Fruit fly (Drosophila melanogaster) S2 (cell line): ENCODE results near the gene Vha100-4.

Source experiments
- CG8478 ChIP-seq: fragments of >200 bp; optimal IDR thresholded peaks from 2 replicates; lab custom pipeline; 2018
- CTCF ChIP-seq, 2 experiments: fragments of >200 bp; optimal IDR thresholded peaks; 2 replicates each; lab custom pipeline; 2018

Gene Vha100-4

DNA sequence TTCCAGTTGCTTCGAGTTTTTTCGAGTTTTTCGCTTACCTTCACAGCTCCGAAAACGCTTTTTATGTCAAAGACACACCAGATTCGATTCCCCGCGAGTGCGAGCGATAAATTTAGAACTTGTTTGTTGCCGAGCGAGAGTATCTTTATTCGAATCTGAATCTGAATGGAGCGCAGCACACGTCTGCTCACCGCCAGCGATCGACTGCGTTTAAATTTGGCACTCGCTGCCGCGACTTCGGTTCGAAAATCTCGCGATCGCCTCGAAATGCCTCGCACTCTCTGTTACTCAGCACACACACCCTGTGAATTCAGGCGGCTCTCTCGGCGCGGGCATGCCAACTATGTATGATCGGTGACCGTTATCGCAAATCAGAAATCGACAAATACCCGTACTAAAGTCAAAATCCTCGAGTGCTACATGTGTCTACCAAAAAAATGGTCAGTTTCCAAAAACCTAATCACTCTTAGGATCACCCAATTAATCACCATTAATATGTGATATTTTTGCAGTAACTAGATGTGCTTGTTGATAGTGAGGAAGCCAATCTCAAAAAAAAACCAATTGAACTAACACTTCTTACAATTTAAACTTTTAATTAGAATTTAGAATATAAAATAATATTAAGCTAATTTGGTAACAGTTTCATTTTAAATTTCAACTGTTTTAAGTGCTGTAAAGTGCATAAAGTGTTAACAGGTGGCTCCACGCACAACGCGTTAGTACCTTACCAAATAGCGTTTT is 9.5 kb upstream of the Vha100-4 start, which contains the start of gene Vha100-2:
TSS of gene Vha100-2 (minus strand) at position 216 of the 744 bp plus-strand sequence.
- TF ChIP-seq CG8478 (lab: Kevin White, UChicago) (no peak), CTCF (optimal IDR thresholded peaks at IDR 0.05; lab: Kevin White, UChicago) (peak in 1 of 2 experiments; percentile 25)

DNA sequence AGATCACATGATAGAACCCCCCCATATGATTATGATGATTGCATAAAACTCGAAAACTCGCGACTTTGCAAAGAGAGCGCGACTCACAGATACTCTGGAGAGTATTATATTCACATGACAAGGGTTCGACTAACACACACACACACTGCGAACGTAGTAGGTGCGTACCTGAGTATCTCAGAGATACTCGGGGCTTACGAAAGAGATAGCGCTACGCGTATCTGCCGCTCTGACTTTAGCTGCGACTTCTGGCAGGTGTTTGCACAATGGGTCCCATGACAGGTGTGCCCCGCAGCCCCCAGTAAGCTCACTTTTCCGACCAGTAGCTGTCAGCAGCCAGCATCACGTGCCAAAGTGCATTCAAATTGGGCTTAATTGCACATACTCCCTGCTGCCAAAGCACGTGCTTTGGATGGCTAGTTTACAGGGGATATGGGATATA is 8.9 kb upstream of the Vha100-4 start:
- TF ChIP-seq CTCF (optimal IDR thresholded peaks at IDR 0.05; lab: Kevin White, UChicago) = no peak
- no peak for TF ChIP-seq CG8478 (lab: Kevin White, UChicago)

DNA sequence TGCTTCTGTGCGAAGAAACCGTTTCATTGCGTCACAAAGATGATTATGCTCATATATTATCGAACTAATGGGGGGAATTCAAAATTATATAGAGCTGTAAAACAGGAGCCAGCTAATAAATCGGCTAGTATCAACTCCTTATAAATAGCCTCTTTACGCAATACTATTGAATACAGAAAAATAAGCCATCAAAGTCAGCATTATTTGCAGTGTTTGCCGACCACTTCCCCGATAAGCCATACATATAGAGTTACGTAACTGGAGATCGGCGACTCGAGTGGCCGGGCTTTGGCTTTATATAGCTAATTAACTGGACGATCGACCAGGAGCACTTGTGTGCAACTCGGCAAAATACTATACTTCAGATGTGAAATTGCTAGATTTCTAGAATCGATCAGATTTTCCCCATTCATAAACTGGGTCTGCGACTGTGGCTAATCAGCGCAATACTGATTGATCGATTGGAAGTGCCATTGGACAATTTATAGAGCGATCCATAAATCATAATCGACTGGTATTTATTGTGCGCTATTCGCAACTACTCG is 8.3 kb upstream of the Vha100-4 start:
- TF ChIP-seq CG8478 (lab: Kevin White, UChicago) (no peak), CTCF (optimal IDR thresholded peaks at IDR 0.05; lab: Kevin White, UChicago) (no peak)

DNA sequence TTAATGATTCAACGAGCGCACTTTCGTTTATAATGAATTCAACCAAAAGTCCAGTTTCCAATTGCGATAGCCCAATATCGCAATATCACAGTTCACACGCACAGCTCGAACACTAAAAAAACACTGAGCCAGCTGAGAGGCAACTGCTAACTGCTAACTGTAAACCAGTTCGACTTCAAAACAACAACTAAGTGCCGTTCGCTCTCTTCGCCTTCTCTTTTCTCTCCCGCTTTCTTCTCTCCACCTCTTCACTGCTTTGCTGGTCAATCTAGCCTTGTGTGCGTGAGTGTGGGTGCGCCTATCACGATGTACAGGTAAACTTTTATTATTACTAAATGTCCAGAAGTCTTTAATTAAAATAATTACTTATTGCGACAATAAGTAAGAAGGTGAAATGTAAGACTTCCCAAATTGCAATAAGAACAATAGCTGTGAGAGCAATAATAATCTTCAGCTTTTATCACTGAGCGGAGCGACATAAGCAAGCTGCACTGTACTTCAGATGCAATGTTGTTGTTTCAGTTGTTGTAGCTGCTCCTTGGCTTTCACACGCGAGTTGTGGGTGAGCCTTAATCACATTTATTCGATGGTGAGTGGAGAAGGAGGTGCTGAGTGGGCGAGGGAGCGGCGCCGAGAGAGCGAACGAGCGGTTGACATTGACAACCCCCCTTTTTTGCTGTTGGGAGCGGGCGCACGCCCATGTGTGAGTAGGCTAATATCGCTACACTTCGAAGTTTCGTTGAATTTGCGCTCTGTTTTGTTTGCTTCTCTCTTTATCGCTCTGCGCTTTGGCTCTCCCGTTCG is 7.4 kb upstream of the Vha100-4 start, which contains the start of gene Vti1b:
TSS of gene Vti1b (plus strand) at position 195 of the 804 bp plus-strand sequence.
- TF ChIP-seq CTCF (optimal IDR thresholded peaks at IDR 0.05; lab: Kevin White, UChicago) = no peak
- TF ChIP-seq CG8478 (lab: Kevin White, UChicago) = no peak

DNA sequence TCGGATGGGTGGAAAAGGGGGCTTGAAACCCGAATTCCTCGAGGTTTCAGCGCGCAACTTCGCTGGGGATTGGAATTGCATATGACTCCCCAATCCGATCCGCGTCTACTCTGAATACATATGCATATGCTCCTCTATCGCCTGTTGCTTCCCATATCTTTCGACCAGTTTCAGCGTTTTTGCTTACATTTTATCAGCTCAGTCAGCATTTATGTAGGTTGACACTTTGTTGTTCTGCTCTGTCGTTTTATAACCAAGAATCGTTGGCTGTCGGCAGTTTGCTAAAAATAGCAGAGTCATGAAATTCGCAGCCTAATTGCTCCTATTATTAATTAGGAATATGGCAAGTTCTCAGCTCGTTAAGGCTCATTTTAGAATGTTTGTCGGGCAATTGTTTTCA is 6.1 kb upstream of the Vha100-4 start:
- TF ChIP-seq CTCF (optimal IDR thresholded peaks at IDR 0.05; lab: Kevin White, UChicago) (no peak), CG8478 (lab: Kevin White, UChicago) (no peak)

DNA sequence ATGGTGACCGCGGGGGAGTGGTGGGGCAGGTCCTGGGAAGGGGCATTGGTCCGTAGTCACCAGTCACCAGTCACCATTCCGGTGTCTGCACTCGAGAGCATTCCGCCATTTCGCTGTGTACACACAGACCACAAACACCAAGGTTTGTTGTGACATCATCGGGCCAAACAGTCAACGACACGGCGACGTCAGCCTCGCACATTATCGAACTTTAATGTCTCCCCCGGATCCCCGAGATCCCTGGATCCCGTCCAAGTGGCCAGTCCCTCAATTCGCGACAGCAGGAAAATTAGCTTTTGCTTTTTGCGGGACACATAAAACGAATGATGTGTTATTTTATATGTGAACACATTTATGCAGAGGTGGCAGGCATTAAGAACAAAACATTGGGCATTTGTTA is 5.3 kb upstream of the Vha100-4 start:
- TF ChIP-seq CG8478 (lab: Kevin White, UChicago) (no peak), CTCF (optimal IDR thresholded peaks at IDR 0.05; lab: Kevin White, UChicago) (no peak)

DNA sequence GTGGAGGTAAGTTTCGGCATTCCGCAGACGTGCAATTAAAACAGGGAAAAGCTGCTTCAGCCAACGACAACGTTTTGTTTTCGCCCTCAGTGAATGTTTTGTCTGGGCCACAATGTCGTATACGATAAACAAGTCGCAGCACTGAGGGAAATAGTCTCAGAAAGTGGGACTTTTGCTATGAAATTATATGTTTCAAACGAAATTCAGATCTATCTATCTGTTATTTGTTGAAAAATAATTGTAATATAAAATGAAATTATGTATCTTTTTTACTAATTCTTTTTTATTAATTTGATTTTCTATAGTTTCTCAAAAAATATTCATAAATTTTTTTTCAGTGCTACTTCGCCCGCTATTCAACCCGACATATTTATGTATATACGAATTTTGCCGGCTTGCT is 3.8 kb upstream of the Vha100-4 start:
- no peak for TF ChIP-seq CTCF (optimal IDR thresholded peaks at IDR 0.05; lab: Kevin White, UChicago)
- TF ChIP-seq CG8478 (lab: Kevin White, UChicago) = no peak

DNA sequence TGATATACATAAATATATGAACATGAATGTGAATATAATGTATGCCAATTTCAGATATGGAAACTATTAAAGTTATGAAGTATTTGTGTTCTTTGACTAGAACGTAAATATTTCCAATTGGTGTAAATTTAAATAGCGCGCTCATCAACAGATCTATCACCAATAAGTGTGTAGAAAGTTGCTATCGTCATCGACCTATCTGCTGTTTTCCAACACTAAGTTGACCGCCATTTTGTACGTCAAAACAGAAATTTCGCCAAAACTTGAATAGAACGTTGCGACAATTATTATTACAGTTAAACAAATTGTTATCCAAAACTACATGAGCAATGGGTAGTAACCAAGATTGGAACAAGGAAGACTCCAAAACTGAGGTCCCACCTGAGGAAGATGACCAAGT is 4.0 kb downstream of the Vha100-4 start, which contains the start of gene cona:
TSS of gene cona (plus strand) at position 236 of the 400 bp plus-strand sequence.
- TF ChIP-seq CTCF (optimal IDR thresholded peaks at IDR 0.05; lab: Kevin White, UChicago) (no peak), CG8478 (lab: Kevin White, UChicago) (no peak)

DNA sequence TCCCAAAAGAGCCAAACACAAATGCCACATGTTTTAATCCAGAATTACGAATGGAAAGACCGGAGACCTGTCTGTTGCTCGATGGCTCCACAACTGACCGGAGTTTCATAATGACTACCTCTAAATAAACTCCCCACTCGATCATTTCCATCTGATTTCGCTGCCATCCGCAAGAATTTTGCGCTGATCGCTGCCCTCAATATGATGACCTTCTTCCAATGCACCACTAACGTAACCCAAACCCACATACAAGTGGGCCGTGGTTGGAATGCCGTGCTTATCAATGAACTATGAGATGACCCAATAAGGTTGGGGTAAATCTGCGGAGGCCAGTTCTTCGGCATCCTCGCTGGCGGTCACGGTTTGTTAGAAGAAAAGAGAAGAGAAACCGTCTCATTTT is 4.6 kb downstream of the Vha100-4 start, which contains the start of gene CG14309:
TSS of gene CG14309 (minus strand) at position 101 of the 400 bp plus-strand sequence.
- TF ChIP-seq CTCF (optimal IDR thresholded peaks at IDR 0.05; lab: Kevin White, UChicago) (no peak), CG8478 (lab: Kevin White, UChicago) (no peak)

DNA sequence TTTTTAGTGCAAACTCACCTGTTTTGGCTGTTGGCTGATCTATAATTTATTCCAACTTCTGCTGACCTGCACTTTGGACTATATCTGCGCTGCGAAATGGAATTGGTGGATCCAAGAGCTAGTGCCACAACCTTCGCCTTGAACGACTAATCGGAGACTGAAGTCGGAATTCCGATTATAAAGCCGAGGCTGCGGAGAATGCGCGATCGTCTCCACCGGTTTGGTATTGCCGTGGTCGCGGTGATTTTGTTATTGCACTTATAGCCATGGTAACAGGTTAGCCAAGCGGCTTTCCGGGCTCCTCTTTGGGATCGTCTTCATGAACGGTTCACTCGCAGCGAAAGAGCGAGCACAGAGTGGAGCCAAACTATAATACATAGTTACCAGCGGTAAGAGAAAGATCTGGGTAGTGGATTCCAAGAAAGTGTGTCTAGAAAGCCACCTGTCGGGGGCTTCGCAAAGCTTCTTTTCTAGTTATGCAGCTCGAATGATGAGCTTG is 8.5 kb downstream of the Vha100-4 start, which contains the start of gene CG7675:
TSS of gene CG7675 (minus strand) at position 165 of the 499 bp plus-strand sequence.
- TF ChIP-seq CG8478 (lab: Kevin White, UChicago) (no peak), CTCF (optimal IDR thresholded peaks at IDR 0.05; lab: Kevin White, UChicago) (peak in 1 of 2 experiments; percentile 34)

DNA sequence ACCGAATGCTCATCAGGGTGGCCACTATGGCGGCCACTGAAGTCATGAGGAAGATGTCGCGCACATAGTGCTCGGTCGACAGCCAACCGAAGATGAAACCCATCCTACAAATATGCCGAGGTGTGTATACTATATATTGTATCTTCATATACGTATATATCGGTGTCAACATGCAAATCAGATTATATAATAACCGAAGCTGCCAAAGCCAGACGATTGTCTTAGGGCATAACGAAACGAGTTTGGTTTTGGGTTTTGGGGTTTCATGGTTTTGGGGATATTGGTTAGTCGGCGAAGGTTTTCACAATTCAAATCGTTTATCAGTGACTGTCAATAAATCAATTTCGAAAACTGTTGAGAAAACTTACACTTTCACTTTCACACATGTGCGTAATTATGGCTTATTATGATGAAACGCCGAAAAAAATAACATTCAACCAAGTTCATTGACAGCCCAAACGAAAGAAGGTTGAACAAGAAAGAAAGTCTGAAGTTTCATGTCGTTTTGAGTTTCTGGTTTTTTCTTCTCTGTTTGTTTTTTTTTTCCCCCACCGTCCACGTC is 9.3 kb downstream of the Vha100-4 start:
- TF ChIP-seq CTCF (optimal IDR thresholded peaks at IDR 0.05; lab: Kevin White, UChicago) (no peak), CG8478 (lab: Kevin White, UChicago) (no peak)

DNA sequence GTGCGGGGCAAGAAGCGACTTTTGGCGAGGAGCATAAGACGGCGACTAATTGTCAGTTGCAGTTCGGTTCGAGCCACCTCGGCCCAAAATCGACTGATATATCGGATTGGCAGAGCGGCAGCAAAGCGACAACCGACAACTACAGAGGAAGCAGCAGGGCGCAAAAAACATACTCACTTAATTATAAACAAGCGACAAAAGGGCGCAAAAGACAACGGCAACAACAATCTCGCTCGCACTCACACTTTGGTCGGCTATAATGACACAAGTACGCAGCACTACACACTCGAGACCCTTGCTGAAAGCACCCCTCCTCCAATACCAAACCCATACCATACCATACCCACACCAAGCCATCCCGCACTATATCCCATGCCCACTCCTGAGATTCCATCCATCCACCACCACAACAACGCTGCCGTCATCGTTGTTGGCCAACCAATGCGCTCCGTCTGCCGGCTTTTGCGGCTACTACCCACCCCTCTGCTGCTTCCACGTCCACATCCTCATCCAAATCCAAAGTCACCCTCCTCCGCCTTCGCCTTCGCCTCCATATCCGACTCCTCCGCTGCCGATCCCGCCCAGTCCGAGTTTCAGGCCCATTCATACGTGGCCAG is 16.8 kb downstream of the Vha100-4 start, which contains the start of gene gl:
TSS of gene gl (minus strand) at position 51 of the 617 bp plus-strand sequence.
- TF ChIP-seq CG8478 (lab: Kevin White, UChicago) (no peak), CTCF (optimal IDR thresholded peaks at IDR 0.05; lab: Kevin White, UChicago) (no peak)

DNA sequence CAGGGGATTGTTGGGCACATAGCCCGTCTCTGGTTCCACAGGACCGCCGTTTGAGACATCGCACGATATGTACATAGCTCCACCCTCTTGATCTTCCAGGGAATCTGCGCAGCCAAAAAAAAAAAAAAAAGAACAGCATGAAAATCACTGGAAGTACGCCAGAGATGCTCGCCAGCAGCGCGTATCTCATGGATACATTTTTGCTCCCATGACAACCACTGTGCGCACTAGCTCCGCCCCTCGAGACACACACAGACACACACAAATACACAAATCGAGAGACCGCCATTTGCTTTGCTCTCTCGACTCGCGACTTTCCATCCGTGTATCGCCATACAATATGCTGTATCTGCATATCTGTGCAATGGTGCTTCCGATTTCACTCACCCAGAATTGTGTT is 18.3 kb downstream of the Vha100-4 start:
- TF ChIP-seq CTCF (optimal IDR thresholded peaks at IDR 0.05; lab: Kevin White, UChicago) (no peak), CG8478 (lab: Kevin White, UChicago) (no peak)
